Worm (Caenorhabditis elegans): Measurements from ENCODE around the gene F27C8.3.

The F27C8.3 gene

DNA sequence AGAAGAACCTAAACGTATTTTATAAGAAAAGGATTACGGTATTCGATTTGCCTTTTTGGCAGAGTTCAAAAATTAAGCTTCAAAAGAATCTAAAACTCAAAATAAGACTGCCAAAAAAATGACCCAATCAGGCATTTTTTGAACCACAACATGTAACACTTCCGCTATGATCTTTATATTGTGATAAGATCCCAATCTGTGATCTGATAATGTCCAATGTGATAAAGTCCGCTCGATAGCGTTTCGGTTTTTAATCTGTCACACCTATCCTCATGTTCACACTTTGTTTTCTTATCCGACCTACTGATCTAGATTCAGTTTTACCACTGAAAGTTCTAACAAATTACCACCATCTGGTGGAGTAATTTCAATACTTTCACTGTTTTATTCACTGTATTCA is 18.4 kb upstream of the F27C8.3 start:
- peak; percentile 22 for TF ChIP-seq nhr-23 (tag; optimal IDR thresholded peaks at IDR 0.05)
- TF ChIP-seq nhr-11 (tag; optimal IDR thresholded peaks at IDR 0.05), result no peak
- TF ChIP-seq elt-1 (tag; optimal IDR thresholded peaks at IDR 0.05), result peak; percentile 99

- TF ChIP-seq elt-1 (tag; optimal IDR thresholded peaks at IDR 0.05) (peak; percentile 92), pha-4 (tag; optimal IDR thresholded peaks at IDR 0.05) (no peak)
Observed at ce11 chrIV:9613072-9613590, 17.5 kb upstream of the F27C8.3 start.

DNA sequence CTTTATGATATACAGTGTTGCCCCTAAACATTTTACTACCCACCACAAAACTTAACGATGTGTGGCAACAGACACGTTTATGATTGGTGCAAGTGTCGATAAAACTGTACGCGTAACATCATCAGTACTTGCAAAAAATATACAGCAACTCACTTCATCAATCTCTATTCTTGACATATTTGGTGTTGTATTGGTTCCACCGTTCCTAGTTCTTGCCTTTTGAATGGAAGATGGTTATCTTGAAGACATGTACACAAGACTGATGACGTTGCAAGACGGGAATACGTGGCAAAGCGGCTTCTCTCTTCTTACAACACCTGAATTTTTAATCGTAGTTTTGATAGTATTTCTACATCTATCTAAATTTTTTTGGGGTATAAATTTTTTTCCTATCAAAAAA is 15.2 kb upstream of the F27C8.3 start:
- TF ChIP-seq nhr-25 (tag; optimal IDR thresholded peaks at IDR 0.05), result peak; percentile 4
- TF ChIP-seq egl-27 (tag; optimal IDR thresholded peaks at IDR 0.05), result no peak
- TF ChIP-seq elt-1 (tag; optimal IDR thresholded peaks at IDR 0.05), result peak; percentile 92
- no peak for TF ChIP-seq mdl-1 (tag; optimal IDR thresholded peaks at IDR 0.05)

ce11 chrIV:9609095-9609494 is 13.4 kb upstream of the F27C8.3 start:
- no peak for TF ChIP-seq nhr-28 (tag; optimal IDR thresholded peaks at IDR 0.05)
- no peak for TF ChIP-seq zag-1 (tag; optimal IDR thresholded peaks at IDR 0.05)
- TF ChIP-seq nhr-23 (tag; optimal IDR thresholded peaks at IDR 0.05), result no peak
- TF ChIP-seq unc-39 (tag; optimal IDR thresholded peaks at IDR 0.05), result no peak
- peak; percentile 55 for TF ChIP-seq nhr-25 (tag; optimal IDR thresholded peaks at IDR 0.05)
- TF ChIP-seq hmg-11 (tag; optimal IDR thresholded peaks at IDR 0.05), result no peak
- no peak for TF ChIP-seq ceh-16 (tag; optimal IDR thresholded peaks at IDR 0.05)
- TF ChIP-seq daf-12 (tag; optimal IDR thresholded peaks at IDR 0.05), result no peak
- no peak for TF ChIP-seq mml-1 (tag; optimal IDR thresholded peaks at IDR 0.05)
- peak; percentile 93 for TF ChIP-seq elt-1 (tag; optimal IDR thresholded peaks at IDR 0.05)
- no peak for TF ChIP-seq snpc-4 (tag; optimal IDR thresholded peaks at IDR 0.05)
- TF ChIP-seq tbx-2 (tag; optimal IDR thresholded peaks at IDR 0.05), result no peak

DNA sequence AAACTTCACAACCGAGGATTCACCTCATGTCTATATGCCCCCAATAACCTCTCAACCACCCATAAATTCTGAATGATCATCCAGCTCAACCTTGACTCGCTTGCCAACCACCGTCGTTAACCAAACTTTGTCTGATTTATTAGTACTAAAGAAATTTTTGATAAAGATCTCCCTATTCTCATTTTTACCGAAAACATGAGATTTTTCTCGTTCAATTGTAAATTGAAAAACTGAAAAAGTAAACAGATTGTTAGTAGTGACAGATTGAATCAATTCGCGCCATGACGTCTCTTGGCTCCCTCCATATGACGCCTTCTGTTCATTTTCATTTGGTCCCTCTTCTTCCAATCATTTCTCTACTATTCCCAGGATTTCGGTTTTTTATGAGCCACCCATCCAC is 12.3 kb upstream of the F27C8.3 start:
- TF ChIP-seq elt-1 (tag; optimal IDR thresholded peaks at IDR 0.05), result peak; percentile 98
- TF ChIP-seq jun-1 (tag; optimal IDR thresholded peaks at IDR 0.05), result no peak

DNA sequence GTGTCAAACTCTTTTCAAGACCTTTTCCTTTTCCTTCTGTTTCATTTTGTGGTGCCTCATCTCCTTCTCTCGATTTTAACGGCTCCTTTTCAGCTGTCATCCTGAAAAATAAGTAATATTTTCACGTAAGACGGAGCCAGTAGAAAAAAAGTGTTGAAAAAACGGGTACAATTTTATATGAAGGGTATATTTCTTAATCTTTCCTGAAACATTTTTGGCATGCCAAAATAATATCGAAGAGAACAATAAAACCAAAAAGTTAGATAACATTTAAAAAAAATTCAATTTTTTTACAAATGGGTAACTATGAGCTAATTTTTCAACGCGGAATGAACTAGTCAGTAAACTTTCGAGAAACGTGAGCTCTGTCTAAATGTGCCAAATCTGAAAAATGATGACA is 5.9 kb upstream of the F27C8.3 start, which contains the start of gene aat-1:
aat-1 (minus strand) TSS at position 101 of the 400 bp plus-strand sequence.
- no peak for TF ChIP-seq egl-27 (tag; optimal IDR thresholded peaks at IDR 0.05)
- no peak for TF ChIP-seq pqm-1 (tag; optimal IDR thresholded peaks at IDR 0.05)
- TF ChIP-seq nhr-11 (tag; optimal IDR thresholded peaks at IDR 0.05), result no peak
- TF ChIP-seq ztf-11 (tag; optimal IDR thresholded peaks at IDR 0.05), result no peak
- TF ChIP-seq nhr-25 (tag; optimal IDR thresholded peaks at IDR 0.05), result no peak
- TF ChIP-seq nhr-237 (tag; optimal IDR thresholded peaks at IDR 0.05), result no peak
- TF ChIP-seq jun-1 (tag; optimal IDR thresholded peaks at IDR 0.05), result no peak
- no peak for TF ChIP-seq ceh-82 (tag; optimal IDR thresholded peaks at IDR 0.05)
- no peak for TF ChIP-seq pha-4 (tag; optimal IDR thresholded peaks at IDR 0.05)
- no peak for TF ChIP-seq fos-1 (tag; optimal IDR thresholded peaks at IDR 0.05)
- TF ChIP-seq nhr-12 (tag; optimal IDR thresholded peaks at IDR 0.05), result no peak
- no peak for TF ChIP-seq tbx-2 (tag; optimal IDR thresholded peaks at IDR 0.05)

DNA sequence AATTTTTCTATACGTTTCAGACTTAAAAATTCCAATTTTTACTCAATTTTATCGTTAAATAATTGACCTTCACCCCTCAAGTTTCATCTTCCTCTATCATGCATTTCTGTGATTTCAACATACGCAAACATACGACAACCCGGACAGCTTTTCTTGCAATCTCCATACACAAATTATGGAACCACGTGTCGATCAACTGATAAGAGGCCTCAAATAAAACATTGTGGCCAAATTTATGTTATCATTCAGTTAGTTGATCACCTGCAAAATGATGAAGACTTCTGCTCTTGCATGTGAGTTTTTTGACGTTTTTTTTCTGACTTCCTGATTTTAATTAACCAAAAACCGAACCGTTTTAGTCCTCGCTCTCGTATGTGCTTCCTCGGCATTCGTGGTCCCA is 2.2 kb downstream of the F27C8.3 start, which contains the start of gene spp-18:
spp-18 (plus strand) TSS at position 257 of the 400 bp plus-strand sequence.
- peak; percentile 56 for TF ChIP-seq pqm-1 (tag; optimal IDR thresholded peaks at IDR 0.05)
- TF ChIP-seq elt-2 (tag; optimal IDR thresholded peaks at IDR 0.05), result peak; percentile 87
- no peak for TF ChIP-seq elt-1 (tag; optimal IDR thresholded peaks at IDR 0.05)
- no peak for TF ChIP-seq nhr-11 (tag; optimal IDR thresholded peaks at IDR 0.05)
- TF ChIP-seq sea-2 (GFP tag; optimal IDR thresholded peaks at IDR 0.05), result no peak
- TF ChIP-seq nfya-1 (tag; optimal IDR thresholded peaks at IDR 0.05; ENCODE audit: insufficient read depth), result no peak

- TF ChIP-seq elt-3 (tag; optimal IDR thresholded peaks at IDR 0.05), result no peak
- TF ChIP-seq fkh-10 (GFP tag; optimal IDR thresholded peaks at IDR 0.05), result no peak
- TF ChIP-seq nhr-77 (tag; optimal IDR thresholded peaks at IDR 0.05), result no peak
- TF ChIP-seq ceh-16 (tag; optimal IDR thresholded peaks at IDR 0.05), result no peak
- TF ChIP-seq ztf-4 (tag; optimal IDR thresholded peaks at IDR 0.05), result no peak
- no peak for TF ChIP-seq elt-2 (tag; optimal IDR thresholded peaks at IDR 0.05)
- no peak for TF ChIP-seq pqm-1 (tag; optimal IDR thresholded peaks at IDR 0.05)
- no peak for TF ChIP-seq R02D3.7 (tag; optimal IDR thresholded peaks at IDR 0.05)
- TF ChIP-seq tbx-2 (tag; optimal IDR thresholded peaks at IDR 0.05), result no peak
- TF ChIP-seq lsy-12 (tag; optimal IDR thresholded peaks at IDR 0.05), result no peak
Observed at ce11 chrIV:9592413-9592812, 3.3 kb downstream of the F27C8.3 start, which contains the start of gene pei-1. TSS of gene pei-1 (minus strand) at chrIV:9592513.

Data from whole organism, L3 larva.